Worm (Caenorhabditis elegans): ENCODE results near the gene K11D12.12.

ce11 chrV:5046558-5046957, 5.5 kb upstream of the K11D12.12 start:
- TF ChIP-seq nhr-28 (tag; optimal IDR thresholded peaks at IDR 0.05) = no peak
- TF ChIP-seq skn-1 (tag; optimal IDR thresholded peaks at IDR 0.05) = no peak
- TF ChIP-seq unc-39 (tag; optimal IDR thresholded peaks at IDR 0.05) = no peak
- no peak for TF ChIP-seq ztf-11 (tag; optimal IDR thresholded peaks at IDR 0.05)
- TF ChIP-seq tbx-2 (tag; optimal IDR thresholded peaks at IDR 0.05) = no peak
- no peak for TF ChIP-seq fkh-10 (GFP tag; optimal IDR thresholded peaks at IDR 0.05)
